Fruit fly (Drosophila melanogaster) whole organism, embryonic: ENCODE data around the gene Taf6.
A peak's percentile ranks its signal among the peaks of the same experiment; 100 is the strongest.

Source experiments
- CG10321 ChIP-seq: fragments of 200-800 bp; sonication (Bioruptor generic); IDR thresholded peaks from 2 replicates; pipeline ENCODE4 v1.3.6; 2022; ENCODE audit warnings: missing biosample characterization, missing genetic modification characterization
- CG13123 ChIP-seq: fragments of 200-800 bp; sonication (Bioruptor generic); optimal IDR thresholded peaks from 2 replicates; lab custom pipeline; 2016; ENCODE audit warnings: missing biosample characterization, missing genetic modification characterization
- CG14710 ChIP-seq: fragments of 200-800 bp; sonication (Bioruptor generic); optimal IDR thresholded peaks from 3 replicates; lab custom pipeline; 2019; ENCODE audit warnings: missing biosample characterization, mild to moderate bottlenecking, missing genetic modification characterization, moderate library complexity
- CG15696 ChIP-seq: fragments of 200-800 bp; sonication (Bioruptor generic); optimal IDR thresholded peaks from 2 replicates; lab custom pipeline; 2019; ENCODE audit warnings: missing biosample characterization, mild to moderate bottlenecking, missing genetic modification characterization, moderate library complexity
- CG17328 ChIP-seq: fragments of 200-800 bp; sonication (Bioruptor generic); IDR thresholded peaks from 2 replicates; pipeline ENCODE4 v1.3.6; 2022; ENCODE audit warnings: missing biosample characterization, missing genetic modification characterization
- CG18011 ChIP-seq: fragments of 200-800 bp; sonication (Bioruptor generic); optimal IDR thresholded peaks from 2 replicates; lab custom pipeline; 2017; ENCODE audit warnings: missing biosample characterization, missing genetic modification characterization, mild to moderate bottlenecking, moderate library complexity, missing genotype
- CG1832 ChIP-seq: fragments of 200-800 bp; sonication (Bioruptor generic); optimal IDR thresholded peaks from 2 replicates; lab custom pipeline; 2017; ENCODE audit warnings: missing biosample characterization, mild to moderate bottlenecking, missing genetic modification characterization, inconsistent platforms
- CG18599 ChIP-seq: fragments of 200-800 bp; sonication (Bioruptor generic); optimal IDR thresholded peaks from 3 replicates; lab custom pipeline; 2017; ENCODE audit warnings: missing biosample characterization, missing genetic modification characterization, mild to moderate bottlenecking, moderate library complexity, missing genetic modification reagents
- CG2116 ChIP-seq: fragments of 200-800 bp; sonication (Bioruptor generic); optimal IDR thresholded peaks from 3 replicates; lab custom pipeline; 2018; ENCODE audit warnings: missing biosample characterization, mild to moderate bottlenecking, missing genetic modification characterization
- CG2199 ChIP-seq: fragments of 200-800 bp; sonication (Bioruptor generic); IDR thresholded peaks from 3 replicates; pipeline ENCODE4 v1.3.6; 2022; ENCODE audit warnings: missing biosample characterization, missing genetic modification characterization
- CG31388 ChIP-seq: fragments of 200-800 bp; sonication (Bioruptor generic); optimal IDR thresholded peaks from 2 replicates; lab custom pipeline; 2016; ENCODE audit warnings: missing biosample characterization, missing genetic modification characterization
- CG34376 ChIP-seq: fragments of 200-800 bp; sonication (Bioruptor generic); optimal IDR thresholded peaks from 2 replicates; lab custom pipeline; 2018; ENCODE audit warnings: missing biosample characterization, mild to moderate bottlenecking, missing genetic modification characterization
- CG3847 ChIP-seq: fragments of 200-800 bp; sonication (Bioruptor generic); IDR thresholded peaks from 2 replicates; pipeline ENCODE4 v1.3.6; 2022; ENCODE audit warnings: missing biosample characterization, missing genetic modification characterization
- CG4424 ChIP-seq: fragments of 200-800 bp; sonication (Bioruptor generic); optimal IDR thresholded peaks from 3 replicates; lab custom pipeline; 2016; ENCODE audit warnings: missing biosample characterization, missing genetic modification characterization
- CG5953 ChIP-seq: fragments of 200-800 bp; sonication (Bioruptor generic); IDR thresholded peaks from 2 replicates; pipeline ENCODE4 v1.3.6; 2022; ENCODE audit warnings: missing biosample characterization, missing genetic modification characterization
- CG8281 ChIP-seq: fragments of 200-800 bp; sonication (Bioruptor generic); optimal IDR thresholded peaks from 2 replicates; lab custom pipeline; 2018; ENCODE audit warnings: missing biosample characterization, mild to moderate bottlenecking, missing genetic modification characterization, moderate library complexity
- CG9797 ChIP-seq: fragments of 200-800 bp; sonication (Bioruptor generic); optimal IDR thresholded peaks from 3 replicates; lab custom pipeline; 2018; ENCODE audit warnings: missing biosample characterization, mild to moderate bottlenecking, missing genetic modification characterization
- CoRest ChIP-seq: fragments of 200-800 bp; sonication (Bioruptor generic); optimal IDR thresholded peaks from 3 replicates; lab custom pipeline; 2018; ENCODE audit warnings: missing biosample characterization, mild to moderate bottlenecking, missing genetic modification characterization, moderate library complexity
- Drgx ChIP-seq: fragments of 200-800 bp; sonication (Bioruptor generic); IDR thresholded peaks from 2 replicates; pipeline ENCODE4 v1.3.6; 2022; ENCODE audit warnings: missing biosample characterization, missing genetic modification characterization
- E2f1 ChIP-seq: fragments of 200-800 bp; sonication (Bioruptor generic); IDR thresholded peaks from 2 replicates; pipeline ENCODE4 v1.3.6; 2022; ENCODE audit warnings: missing biosample characterization, missing genetic modification characterization
- Fer1 ChIP-seq: fragments of 200-800 bp; sonication (Bioruptor generic); optimal IDR thresholded peaks from 2 replicates; lab custom pipeline; 2017; ENCODE audit warnings: missing biosample characterization, mild to moderate bottlenecking, missing genetic modification characterization
- Gsc ChIP-seq: fragments of 200-800 bp; sonication (Bioruptor generic); IDR thresholded peaks from 2 replicates; pipeline ENCODE4 v1.3.6; 2022; ENCODE audit warnings: missing biosample characterization, missing genetic modification characterization
- H15 ChIP-seq: fragments of 200-800 bp; sonication (Bioruptor generic); IDR thresholded peaks from 3 replicates; pipeline ENCODE4 v1.3.6; 2022; ENCODE audit warnings: missing biosample characterization, missing genetic modification characterization
- Hand ChIP-seq: fragments of 200-800 bp; sonication (Bioruptor generic); optimal IDR thresholded peaks from 2 replicates; lab custom pipeline; 2017; ENCODE audit warnings: mild to moderate bottlenecking, missing biosample characterization, missing genetic modification reagents, missing genetic modification characterization
- Kr ChIP-seq: fragments of 200-800 bp; sonication (Bioruptor generic); optimal IDR thresholded peaks from 2 replicates; lab custom pipeline; 2017; ENCODE audit warnings: missing biosample characterization, mild to moderate bottlenecking, missing genetic modification characterization
- Myb ChIP-seq: fragments of 200-800 bp; sonication (Bioruptor generic); optimal IDR thresholded peaks from 2 replicates; lab custom pipeline; 2016; ENCODE audit warnings: missing biosample characterization, missing genetic modification characterization
- Sry-β ChIP-seq: fragments of 200-800 bp; sonication (Bioruptor generic); optimal IDR thresholded peaks from 2 replicates; lab custom pipeline; 2018; ENCODE audit warnings: missing biosample characterization, mild to moderate bottlenecking, missing genetic modification characterization, moderate library complexity
- Usf ChIP-seq: fragments of 200-800 bp; sonication (Bioruptor generic); optimal IDR thresholded peaks from 2 replicates; lab custom pipeline; 2017; ENCODE audit warnings: missing genotype, missing biosample characterization, missing genetic modification characterization
- Xbp1 ChIP-seq: fragments of 200-800 bp; sonication (Bioruptor generic); optimal IDR thresholded peaks from 3 replicates; lab custom pipeline; 2016; ENCODE audit warnings: missing biosample characterization, mild to moderate bottlenecking, missing genetic modification characterization
- ash1 ChIP-seq: fragments of 200-800 bp; sonication (Bioruptor generic); optimal IDR thresholded peaks from 2 replicates; lab custom pipeline; 2018; ENCODE audit warnings: missing biosample characterization, mild to moderate bottlenecking, missing genetic modification characterization
- bsh ChIP-seq, 2 experiments: fragments of 200-800 bp; sonication (Bioruptor generic); optimal IDR thresholded peaks; 2 replicates each; lab custom pipeline; 2017 to 2018; ENCODE audit warnings: mild to moderate bottlenecking in 2 of 2, missing biosample characterization in 2 of 2, missing genetic modification characterization in 2 of 2, moderate library complexity in 1 of 2
- btn ChIP-seq: fragments of 200-800 bp; sonication (Bioruptor generic); optimal IDR thresholded peaks from 2 replicates; lab custom pipeline; 2016; ENCODE audit warnings: missing biosample characterization, missing genetic modification characterization
- caup ChIP-seq: fragments of 200-800 bp; sonication (Bioruptor generic); optimal IDR thresholded peaks from 3 replicates; lab custom pipeline; 2017; ENCODE audit warnings: missing biosample characterization, mild to moderate bottlenecking, missing genetic modification characterization, moderate library complexity; ENCODE audit not compliant: severe bottlenecking
- ci ChIP-seq: fragments of 200-800 bp; sonication (Bioruptor generic); IDR thresholded peaks from 3 replicates; pipeline ENCODE4 v1.3.6; 2022; ENCODE audit warnings: missing biosample characterization, missing genetic modification characterization
- cwo ChIP-seq: fragments of 200-800 bp; sonication (Bioruptor generic); optimal IDR thresholded peaks from 3 replicates; lab custom pipeline; 2017; ENCODE audit warnings: missing biosample characterization, missing genetic modification characterization, mild to moderate bottlenecking, moderate library complexity, missing genetic modification reagents
- dm ChIP-seq: fragments of 200-800 bp; sonication (Bioruptor generic); optimal IDR thresholded peaks from 3 replicates; lab custom pipeline; 2016; ENCODE audit warnings: missing biosample characterization, missing genetic modification characterization
- dysf ChIP-seq: fragments of 200-800 bp; sonication (Bioruptor generic); IDR thresholded peaks from 3 replicates; pipeline ENCODE4 v1.3.6; 2022; ENCODE audit warnings: missing biosample characterization, missing genetic modification characterization
- esg ChIP-seq: fragments of 200-800 bp; sonication (Bioruptor generic); conservative IDR thresholded peaks from 2 replicates; pipeline ENCODE4 v1.3.6; 2022; ENCODE audit warnings: missing biosample characterization, missing genetic modification characterization
- fd96Cb ChIP-seq: fragments of 200-800 bp; sonication (Bioruptor generic); optimal IDR thresholded peaks from 2 replicates; lab custom pipeline; 2018; ENCODE audit warnings: missing biosample characterization, mild to moderate bottlenecking, missing genetic modification characterization, moderate library complexity
- fru ChIP-seq: fragments of >200 bp; optimal IDR thresholded peaks from 2 replicates; lab custom pipeline; 2017
- gro ChIP-seq: fragments of 200-800 bp; sonication (Bioruptor generic); optimal IDR thresholded peaks from 2 replicates; lab custom pipeline; 2016; ENCODE audit warnings: missing biosample characterization, missing genetic modification characterization
- ind ChIP-seq: fragments of 200-800 bp; sonication (Bioruptor generic); optimal IDR thresholded peaks from 3 replicates; lab custom pipeline; 2016; ENCODE audit warnings: missing biosample characterization, missing genetic modification characterization
- pb ChIP-seq: fragments of 200-800 bp; sonication (Bioruptor generic); optimal IDR thresholded peaks from 3 replicates; lab custom pipeline; 2016; ENCODE audit warnings: missing biosample characterization, missing genetic modification characterization
- pita ChIP-seq: fragments of 200-800 bp; sonication (Bioruptor generic); optimal IDR thresholded peaks from 2 replicates; lab custom pipeline; 2017; ENCODE audit warnings: missing biosample characterization, mild to moderate bottlenecking, missing genetic modification characterization
- pnt ChIP-seq: fragments of 200-800 bp; sonication (Bioruptor generic); optimal IDR thresholded peaks from 3 replicates; lab custom pipeline; 2016; ENCODE audit warnings: missing biosample characterization, missing genetic modification characterization
- pum ChIP-seq: fragments of 200-800 bp; sonication (Bioruptor generic); optimal IDR thresholded peaks from 2 replicates; lab custom pipeline; 2016; ENCODE audit warnings: missing biosample characterization, missing genetic modification characterization
- row ChIP-seq: fragments of 200-800 bp; sonication (Bioruptor generic); IDR thresholded peaks from 3 replicates; pipeline ENCODE4 v1.3.6; 2022; ENCODE audit warnings: missing biosample characterization, missing genetic modification characterization
- slou ChIP-seq: fragments of 200-800 bp; sonication (Bioruptor generic); optimal IDR thresholded peaks from 3 replicates; lab custom pipeline; 2016; ENCODE audit warnings: missing biosample characterization, missing genetic modification characterization
- tll ChIP-seq, 2 experiments: fragments of 200-800 bp in 1 of 2; fragments of >200 bp in 1 of 2; sonication (Bioruptor generic) in 1 of 2; optimal IDR thresholded peaks; 2 replicates each; lab custom pipeline; 2017 to 2019; ENCODE audit warnings: missing biosample characterization in 2 of 2, missing genetic modification characterization in 2 of 2, mild to moderate bottlenecking in 1 of 2, moderate library complexity in 1 of 2
- toy ChIP-seq: fragments of 200-800 bp; sonication (Bioruptor generic); IDR thresholded peaks from 2 replicates; pipeline ENCODE4 v1.3.6; 2022; ENCODE audit warnings: missing biosample characterization, missing genetic modification characterization
- unpg ChIP-seq: fragments of 200-800 bp; sonication (Bioruptor generic); optimal IDR thresholded peaks from 3 replicates; lab custom pipeline; 2018; ENCODE audit warnings: missing biosample characterization, mild to moderate bottlenecking, missing genetic modification characterization, moderate library complexity

Taf6 gene

DNA sequence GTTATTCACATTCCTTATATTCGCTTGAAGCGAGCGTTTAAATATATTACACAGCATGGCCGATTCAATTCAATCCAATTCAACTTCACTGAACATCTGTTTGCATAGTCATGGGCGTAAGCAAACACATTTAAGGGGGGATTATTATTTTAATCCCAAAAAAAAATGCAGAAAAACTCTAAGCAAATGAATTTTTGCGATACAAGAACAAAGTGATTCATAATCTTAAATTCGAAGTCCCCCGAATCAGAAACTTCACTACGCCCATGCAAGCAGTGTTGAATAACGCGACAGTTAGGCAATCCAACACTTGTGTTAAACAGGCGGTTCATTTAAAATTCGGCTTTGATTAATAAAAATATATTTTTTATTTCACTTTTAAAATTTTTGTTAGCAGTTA is 8.5 kb upstream of the Taf6 start, which contains the start of gene CG14100 (continued):
- TF ChIP-seq CG3847 (GFP tag; lab: Robert Waterston, UW) (peak; percentile 100), Kr (GFP tag; lab: Kevin White, UChicago) (peak; percentile 99), CG2116 (GFP tag; lab: Kevin White, UChicago) (peak; percentile 95), tll (GFP tag; optimal IDR thresholded peaks at IDR 0.05; lab: Kevin White, UChicago) (peak in 1 of 2 experiments; percentile 95), Hand (GFP tag; lab: Kevin White, UChicago) (peak; percentile 100), dysf (GFP tag; lab: Robert Waterston, UW) (peak; percentile 100), Fer1 (GFP tag; lab: Kevin White, UChicago) (peak; percentile 100), CG14710 (tag; lab: Kevin White, UChicago) (peak; percentile 99), Drgx (GFP tag; lab: Robert Waterston, UW) (peak; percentile 100), ind (GFP tag; lab: Kevin White, UChicago) (peak; percentile 100), CG2199 (GFP tag; lab: Robert Waterston, UW) (peak; percentile 100), CG1832 (GFP tag; lab: Kevin White, UChicago) (peak; percentile 13), CG17328 (peak; percentile 100), Gsc (GFP tag; lab: Robert Waterston, UW) (peak; percentile 100), Sry-β (GFP tag; lab: Kevin White, UChicago) (peak; percentile 87), CG15696 (tag; lab: Kevin White, UChicago) (peak; percentile 100), CoRest (tag; lab: Kevin White, UChicago) (peak; percentile 100), pum (GFP tag; lab: Kevin White, UChicago) (peak; percentile 100), row (GFP tag; lab: Robert Waterston, UW) (peak; percentile 100), CG13123 (GFP tag; lab: Kevin White, UChicago) (peak; percentile 100), fd96Cb (tag; lab: Kevin White, UChicago) (peak; percentile 100), Xbp1 (peak; percentile 100), esg (peak; percentile 100), CG9797 (peak; percentile 91), caup (peak; percentile 100), pnt (GFP tag; lab: Kevin White, UChicago) (peak; percentile 100), ash1 (peak; percentile 100), bsh (GFP tag; optimal IDR thresholded peaks at IDR 0.05; lab: Kevin White, UChicago) (peak; percentile 100), dm (GFP tag; lab: Kevin White, UChicago) (peak; percentile 100), CG18599 (GFP tag; lab: Kevin White, UChicago) (peak; percentile 100), CG4424 (peak; percentile 100), slou (GFP tag; lab: Kevin White, UChicago) (peak; percentile 100), unpg (peak; percentile 100), H15 (peak; percentile 100), CG34376 (GFP tag; lab: Kevin White, UChicago) (peak; percentile 100), gro (peak; percentile 100), pita (no peak), cwo (GFP tag; lab: Kevin White, UChicago) (peak; percentile 99), CG10321 (peak; percentile 94), toy (GFP tag; lab: Robert Waterston, UW) (peak; percentile 100), CG5953 (GFP tag; lab: Robert Waterston, UW) (peak; percentile 100), Myb (GFP tag; lab: Kevin White, UChicago) (peak; percentile 99), btn (GFP tag; lab: Kevin White, UChicago) (peak; percentile 100), CG8281 (tag; lab: Kevin White, UChicago) (peak; percentile 98), fru (lab: Kevin White, UChicago) (no peak), Usf (GFP tag; lab: Kevin White, UChicago) (peak; percentile 100), CG31388 (peak; percentile 100), pb (GFP tag; lab: Kevin White, UChicago) (peak; percentile 100), E2f1 (GFP tag; lab: Robert Waterston, UW) (peak; percentile 100), CG18011 (GFP tag; lab: Kevin White, UChicago) (peak; percentile 95), ci (peak; percentile 100)
